Worm (Caenorhabditis elegans) whole organism, mixed stage, embryonic: ENCODE results near the gene F13E9.11.

Source experiments
- elt-3 ChIP-seq: fragments of 150-350 bp; optimal IDR thresholded peaks from 2 replicates; lab custom pipeline; 2014; ENCODE audit warnings: missing biosample characterization, missing genetic modification characterization
- lin-13 ChIP-seq: fragments of 150-350 bp; optimal IDR thresholded peaks from 2 replicates; lab custom pipeline; 2014; ENCODE audit warnings: missing biosample characterization, missing genetic modification characterization
- nhr-237 ChIP-seq: fragments of 150-350 bp; optimal IDR thresholded peaks from 2 replicates; lab custom pipeline; 2014; ENCODE audit warnings: missing biosample characterization, missing genetic modification characterization
- nhr-76 ChIP-seq: sonication (generic microtip); optimal IDR thresholded peaks from 2 replicates; lab custom pipeline; 2017; ENCODE audit warnings: missing biosample characterization, missing genetic modification characterization
- pha-4 ChIP-seq: fragments of 150-350 bp; optimal IDR thresholded peaks from 2 replicates; lab custom pipeline; 2018; ENCODE audit warnings: missing biosample characterization, missing genetic modification reagents, missing genetic modification characterization
- snpc-4 ChIP-seq: fragments of 150-350 bp; optimal IDR thresholded peaks from 2 replicates; lab custom pipeline; 2014; ENCODE audit warnings: missing biosample characterization, missing genetic modification characterization
- sptf-1 ChIP-seq: sonication (generic microtip); optimal IDR thresholded peaks from 2 replicates; lab custom pipeline; 2017; ENCODE audit warnings: mild to moderate bottlenecking, missing genetic modification characterization, moderate library complexity, missing compliant biosample characterization
- unc-62 ChIP-seq: fragments of 150-350 bp; optimal IDR thresholded peaks from 2 replicates; lab custom pipeline; 2014; ENCODE audit warnings: missing biosample characterization, missing genetic modification reagents, missing genetic modification characterization
- ztf-11 ChIP-seq: fragments of 150-350 bp; optimal IDR thresholded peaks from 2 replicates; lab custom pipeline; 2014; ENCODE audit warnings: missing biosample characterization, missing genetic modification characterization

DNA sequence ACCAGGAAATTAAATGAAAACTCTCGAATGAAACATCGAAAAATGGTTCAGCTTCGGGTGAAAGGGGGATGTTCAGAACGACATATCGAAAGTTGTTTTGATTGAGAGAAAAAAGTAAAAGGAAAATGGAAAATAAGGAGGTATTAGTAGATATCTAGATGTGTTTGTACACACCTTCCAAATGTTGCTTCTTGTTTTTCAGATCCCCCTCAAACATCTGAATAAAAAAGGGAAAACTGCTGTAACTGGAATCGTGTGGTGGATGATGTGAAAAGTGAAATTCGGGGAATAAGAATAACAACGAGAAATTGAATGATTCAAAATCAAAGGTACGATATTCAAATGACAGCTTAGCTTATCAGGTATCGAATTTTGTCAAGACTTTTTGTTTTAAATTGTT is 40.9 kb downstream of the F13E9.11 start, which contains the start of gene npax-3:
- TF ChIP-seq snpc-4 (tag; lab: Kevin White, UChicago) (no peak), nhr-237 (no peak), elt-3 (no peak), unc-62 (GFP tag; lab: Kevin White, UChicago) (no peak), lin-13 (tag; lab: Kevin White, UChicago) (no peak), sptf-1 (tag; lab: Kevin White, UChicago) (no peak), nhr-76 (tag; lab: Kevin White, UChicago) (no peak), pha-4 (tag; lab: Kevin White, UChicago) (no peak), ztf-11 (tag; lab: Kevin White, UChicago) (no peak)
